Worm (Caenorhabditis elegans): Measurements from ENCODE around the gene hic-1.

DNA sequence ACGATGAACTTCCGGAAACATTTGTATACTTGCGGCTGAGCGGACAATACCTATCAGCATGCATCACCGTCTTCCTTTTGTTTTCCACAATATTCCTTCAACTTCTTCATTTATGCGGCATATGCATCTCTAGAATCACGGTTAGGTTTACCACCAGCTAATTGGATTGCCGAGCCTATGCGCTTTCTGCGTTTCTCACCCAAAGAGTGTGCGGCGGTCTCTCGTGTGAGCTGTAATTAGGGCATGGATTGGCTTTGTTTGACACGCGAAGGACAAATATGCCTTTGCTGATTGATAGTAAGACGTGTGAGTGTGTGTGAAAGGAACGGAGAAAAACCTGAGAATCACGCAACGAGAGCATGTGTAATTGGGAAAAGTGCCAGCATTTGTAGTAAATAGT lies 14.9 kb upstream of the hic-1 start:
- TF ChIP-seq unc-62 (GFP tag; optimal IDR thresholded peaks at IDR 0.05) = no peak
- TF ChIP-seq lin-13 (tag; optimal IDR thresholded peaks at IDR 0.05) = no peak
- no peak for TF ChIP-seq sem-2 (GFP tag; optimal IDR thresholded peaks at IDR 0.05)
- no peak for TF ChIP-seq blmp-1 (tag; optimal IDR thresholded peaks at IDR 0.05)
- TF ChIP-seq ztf-11 (tag; optimal IDR thresholded peaks at IDR 0.05) = no peak
- no peak for TF ChIP-seq nhr-2 (tag; optimal IDR thresholded peaks at IDR 0.05)
